Fruit fly (Drosophila melanogaster) whole organism, larva: Measurements from ENCODE around the gene FER.

Experiments used
- noc ChIP-seq: fragments of 200-800 bp; sonication (Bioruptor generic); optimal IDR thresholded peaks from 3 replicates; lab custom pipeline; 2019; ENCODE audit warnings: missing biosample characterization, mild to moderate bottlenecking, missing genetic modification characterization, moderate library complexity

Gene FER

DNA sequence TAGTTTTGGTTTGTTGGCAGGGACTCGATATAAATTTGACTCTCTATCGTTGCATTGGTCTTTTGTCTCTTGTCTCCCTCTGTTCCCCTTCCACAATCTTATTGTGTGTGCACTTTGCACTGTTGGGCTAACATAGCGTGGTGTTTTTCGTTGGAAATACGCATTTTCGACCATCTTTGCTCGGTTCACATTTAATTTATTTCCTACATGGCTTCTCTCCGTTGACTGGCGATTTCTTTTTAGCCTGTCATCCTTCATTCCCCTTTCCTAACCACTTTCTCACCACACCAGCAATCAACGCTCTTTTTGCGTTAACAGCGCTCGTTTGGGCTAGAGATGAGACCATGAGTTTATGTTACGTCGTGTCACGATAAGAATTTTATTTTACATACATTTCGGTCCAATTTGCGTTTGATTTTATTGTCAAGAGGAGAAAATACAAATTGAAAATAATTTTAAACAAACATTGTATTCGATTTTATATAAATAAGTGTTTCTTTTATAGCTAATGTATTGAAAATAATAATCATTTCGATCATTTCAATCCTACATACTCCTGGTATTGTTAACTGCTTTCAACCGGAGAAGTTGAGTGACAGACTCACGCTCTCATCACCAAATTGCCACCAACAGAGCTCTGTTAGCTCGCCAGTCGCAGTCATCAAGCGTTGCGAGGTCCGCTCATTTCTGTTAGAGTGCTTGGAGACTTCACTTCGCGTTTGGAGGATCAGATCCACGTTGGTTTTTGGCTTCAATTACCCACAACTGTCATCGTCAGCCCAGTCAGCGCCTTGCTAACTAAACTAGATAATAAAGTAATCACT is 52.9 kb downstream of the FER start:
- peak; percentile 93 for TF ChIP-seq noc (tag; lab: Kevin White, UChicago)

- peak; percentile 95 for TF ChIP-seq noc (tag; lab: Kevin White, UChicago)
These were observed 53.7 kb downstream of the FER start for dm6 chr3R:9340425-9341188.

DNA sequence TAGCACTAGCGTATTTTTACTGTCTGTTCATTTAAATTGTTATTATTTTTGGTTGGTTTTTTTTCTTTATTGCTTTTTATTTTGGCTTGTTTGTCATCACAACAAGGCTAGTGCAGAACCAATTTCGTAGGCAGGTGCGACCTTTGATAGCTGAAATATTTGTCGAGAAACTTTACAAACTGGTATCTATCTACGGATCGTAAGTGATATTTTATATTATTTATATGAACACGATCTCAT is 54.4 kb downstream of the FER start, which contains the start of gene drn:
drn (plus strand) TSS at position 141 of the 240 bp plus-strand sequence.
- TF ChIP-seq noc (tag; lab: Kevin White, UChicago): no peak

DNA sequence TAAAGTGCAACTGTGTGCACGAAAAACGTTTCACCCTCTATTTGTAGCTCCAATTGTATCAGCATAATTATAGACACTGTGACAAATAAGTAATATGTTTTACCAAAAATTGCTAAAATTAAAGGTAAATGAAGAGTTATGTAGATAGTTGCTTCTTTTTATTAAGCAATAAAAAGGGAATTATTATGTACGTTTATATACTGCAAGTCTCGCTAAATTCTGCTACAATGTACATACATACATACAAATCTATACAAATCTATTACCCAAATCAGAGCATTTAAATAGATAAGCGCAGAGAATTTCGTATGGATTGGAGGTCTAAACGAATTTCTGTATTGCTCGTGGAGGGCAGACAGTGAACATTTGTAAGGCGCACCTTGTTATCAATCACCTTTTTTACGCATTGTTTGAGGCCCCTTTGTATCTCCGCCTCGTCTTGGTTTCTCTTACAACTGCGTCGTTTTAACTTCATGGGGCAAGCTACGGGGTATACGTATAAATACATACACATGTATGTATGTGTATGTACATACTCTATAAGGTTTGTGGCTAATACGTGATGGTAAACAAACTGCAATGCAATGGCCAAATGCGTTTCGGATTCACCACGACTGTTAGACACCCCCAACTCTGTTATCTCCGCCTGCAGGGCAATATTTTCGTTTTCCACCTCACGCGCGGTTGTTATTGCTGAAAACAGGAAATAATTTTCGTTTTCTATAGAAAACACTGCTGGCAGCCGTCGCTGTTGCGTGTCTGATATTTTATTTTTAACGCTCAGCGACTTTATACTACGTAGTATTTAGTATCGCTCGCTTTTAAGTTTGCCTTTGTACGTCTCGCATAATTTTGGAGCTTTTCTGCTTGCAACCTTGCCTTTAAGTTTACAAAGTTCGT is 54.9 kb downstream of the FER start:
- TF ChIP-seq noc (tag; lab: Kevin White, UChicago): peak; percentile 32

dm6 chr3R:9338771-9339170 is 55.6 kb downstream of the FER start:
- TF ChIP-seq noc (tag; lab: Kevin White, UChicago): no peak

DNA sequence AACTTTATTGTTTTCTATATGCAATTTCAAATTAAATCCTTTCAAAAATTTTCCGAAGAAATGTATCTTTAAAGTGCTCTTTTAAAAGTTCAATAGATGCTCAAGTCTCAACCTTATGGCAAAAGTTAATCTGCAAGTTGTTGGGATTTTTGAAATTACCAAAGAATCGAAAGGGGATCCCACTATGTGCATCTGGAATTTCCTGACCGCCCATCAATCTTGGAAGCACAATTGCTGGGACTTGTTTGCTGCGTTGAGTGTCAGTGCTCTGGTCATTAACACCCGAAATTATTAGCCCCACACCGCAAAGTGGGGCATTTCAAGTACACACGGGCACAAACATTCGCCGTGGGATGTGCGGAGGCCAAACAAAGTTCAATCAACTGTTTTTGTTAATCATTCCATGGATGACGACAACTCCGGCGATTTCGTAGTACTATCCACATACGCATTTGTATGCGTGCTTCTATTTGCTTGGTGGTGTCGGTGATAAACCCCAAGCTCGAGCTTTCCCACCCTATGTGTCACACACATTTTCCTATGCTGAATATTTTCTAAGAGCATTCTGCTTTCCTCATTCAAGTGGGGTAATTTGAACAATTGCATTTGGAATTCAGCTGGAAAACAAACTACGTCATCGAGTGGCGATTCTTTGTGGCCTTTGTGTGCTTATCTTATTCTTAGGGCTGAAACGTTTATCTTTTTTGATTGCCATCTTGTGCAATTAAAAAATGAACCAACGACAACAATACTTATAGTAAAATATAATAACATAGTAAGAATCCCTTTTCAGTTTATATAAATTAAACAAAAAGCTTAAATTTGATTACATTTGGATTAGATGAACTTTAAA is 56.7 kb downstream of the FER start:
- no peak for TF ChIP-seq noc (tag; lab: Kevin White, UChicago)

DNA sequence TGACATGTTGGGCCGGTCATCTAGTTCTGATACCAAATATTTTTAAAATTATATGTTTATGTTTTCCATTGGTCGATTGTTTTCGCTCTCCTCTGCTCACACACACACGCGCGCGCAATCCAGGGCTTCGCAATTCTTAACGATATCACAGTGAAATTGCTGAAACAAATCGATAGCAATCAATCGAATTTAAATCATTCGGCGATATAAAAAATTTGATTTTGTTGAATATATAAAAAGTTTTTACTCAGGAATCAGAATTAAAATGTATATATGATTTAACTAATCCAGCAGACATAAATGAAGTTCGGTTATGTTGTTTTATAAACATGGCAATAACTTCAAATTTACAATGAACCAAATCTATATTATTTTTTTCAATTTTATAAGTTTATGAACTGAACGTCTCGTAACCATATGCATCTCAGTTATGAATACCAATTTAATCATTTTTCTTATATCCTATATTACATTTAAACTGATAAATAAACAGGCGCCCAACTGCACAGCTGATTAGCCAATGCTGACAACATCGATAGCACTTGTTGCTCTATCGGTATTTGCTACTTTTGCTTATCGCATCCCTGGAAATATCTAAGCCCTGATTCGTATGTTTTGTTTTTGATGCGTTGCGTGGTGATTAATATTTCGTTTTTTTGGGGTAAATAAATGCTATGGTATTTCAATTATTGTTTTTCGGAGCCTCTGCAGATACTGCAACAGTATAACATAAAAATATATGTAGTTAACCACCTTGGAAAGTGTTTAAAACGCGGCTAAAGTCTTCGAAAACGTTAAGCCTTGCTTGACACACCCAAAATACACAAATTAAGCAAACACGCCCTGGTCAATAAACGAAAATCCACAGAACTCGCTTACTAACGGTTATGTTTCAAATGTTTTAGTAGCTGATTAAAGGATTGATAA is 59.5 kb downstream of the FER start, which contains the start of the genes Aduk and pasi2:
Aduk (minus strand) TSS at position 123 of the 927 bp plus-strand sequence.
pasi2 (plus strand) TSS at position 579 of the 927 bp plus-strand sequence.
- no peak for TF ChIP-seq noc (tag; lab: Kevin White, UChicago)

- peak; percentile 27 for TF ChIP-seq noc (tag; lab: Kevin White, UChicago)
These were observed 62.5 kb downstream of the FER start, which contains the start of gene CG16749 for dm6 chr3R:9331861-9332260. CG16749 (minus strand) TSS chr3R:9331885.

DNA sequence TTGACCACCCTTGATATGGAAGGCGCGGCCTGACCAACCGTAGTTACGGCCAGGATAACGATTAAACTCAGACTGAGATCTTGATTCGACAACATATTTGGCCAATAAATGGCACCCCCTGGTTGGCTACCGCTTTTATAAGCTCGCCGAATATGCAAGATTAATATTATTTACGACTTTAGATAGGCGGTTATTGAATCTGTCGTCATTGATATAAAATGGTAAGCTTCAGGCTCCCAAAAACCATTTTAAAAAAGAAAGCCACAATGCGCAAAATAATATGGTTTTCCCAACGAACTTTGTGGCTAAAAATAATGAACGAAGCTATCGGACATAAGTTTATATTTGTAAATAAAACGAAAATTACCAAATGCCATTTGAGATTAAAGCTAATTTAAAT is 64.1 kb downstream of the FER start, which contains the start of gene CG12951:
CG12951 (minus strand) TSS at position 101 of the 400 bp plus-strand sequence.
- no peak for TF ChIP-seq noc (tag; lab: Kevin White, UChicago)

- no peak for TF ChIP-seq noc (tag; lab: Kevin White, UChicago)
These were observed 65.5 kb downstream of the FER start for dm6 chr3R:9328812-9329211.

dm6 chr3R:9328411-9328810 is 65.9 kb downstream of the FER start, which contains the start of gene CG8861:
CG8861 (minus strand) TSS chr3R:9328511.
- TF ChIP-seq noc (tag; lab: Kevin White, UChicago): no peak

dm6 chr3R:9321470-9321869 is 72.9 kb downstream of the FER start, which contains the start of gene HP1e:
HP1e (plus strand) TSS chr3R:9321770.
- TF ChIP-seq noc (tag; lab: Kevin White, UChicago): no peak
